Fruit fly (Drosophila melanogaster): Measurements from ENCODE around the gene Klp31E.
A peak's percentile ranks its signal among the peaks of the same experiment; 100 is the strongest.

Klp31E gene

DNA sequence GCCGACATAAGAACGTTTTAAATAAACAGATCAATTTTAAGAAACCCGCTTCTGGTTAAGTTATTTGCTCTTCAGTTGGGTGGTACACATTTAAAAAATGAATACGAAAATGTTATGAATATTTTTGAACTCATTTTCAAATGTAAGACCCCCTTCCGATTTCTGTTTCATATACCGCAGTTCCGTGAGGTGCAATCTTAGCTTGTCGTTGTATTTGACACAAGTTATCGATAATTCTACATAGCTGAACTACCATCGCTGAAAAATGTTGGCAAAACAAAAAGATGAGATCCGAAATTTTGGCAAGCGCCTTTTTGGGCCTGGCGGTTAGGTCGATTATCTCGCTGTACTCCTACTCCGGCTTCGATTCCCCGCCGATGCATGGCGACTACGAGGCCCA is 34.0 kb upstream of the Klp31E start, which contains the start of gene gny (continued):
- no peak for TF ChIP-seq H15 (GFP tag; IDR thresholded peaks at IDR 0.05)
- TF ChIP-seq trh (GFP tag; optimal IDR thresholded peaks at IDR 0.05) = no peak
- no peak for TF ChIP-seq ERR (GFP tag; optimal IDR thresholded peaks at IDR 0.05)
- TF ChIP-seq HmgD (GFP tag; optimal IDR thresholded peaks at IDR 0.05) = peak; percentile 39
- TF ChIP-seq CG17802 (tag; optimal IDR thresholded peaks at IDR 0.05) = peak; percentile 37
- peak; percentile 24 for TF ChIP-seq trem (tag; optimal IDR thresholded peaks at IDR 0.05)
- TF ChIP-seq sens-2 (GFP tag; IDR thresholded peaks at IDR 0.05) = no peak
- peak; percentile 9 for TF ChIP-seq phol (tag; optimal IDR thresholded peaks at IDR 0.05)
- no peak for TF ChIP-seq jigr1 (GFP tag; IDR thresholded peaks at IDR 0.05)
- peak; percentile 15 for TF ChIP-seq Lhr (GFP tag; optimal IDR thresholded peaks at IDR 0.05)
- peak; percentile 26 for TF ChIP-seq Ets97D (GFP tag; optimal IDR thresholded peaks at IDR 0.05)
- TF ChIP-seq Nf-YC (tag; optimal IDR thresholded peaks at IDR 0.05) = no peak
- no peak for TF ChIP-seq dm (GFP tag; optimal IDR thresholded peaks at IDR 0.05)
- TF ChIP-seq sug (tag; optimal IDR thresholded peaks at IDR 0.05) = peak; percentile 70
- peak; percentile 26; the same call in 1 of the 3 replicates for TF ChIP-seq row (GFP tag; IDR thresholded peaks at IDR 0.05)
- no peak for TF ChIP-seq D19A (tag; optimal IDR thresholded peaks at IDR 0.05)
- TF ChIP-seq CG4617 (GFP tag; optimal IDR thresholded peaks at IDR 0.05; ENCODE audit: borderline replicate concordance) = peak; percentile 47
- peak; percentile 82 for TF ChIP-seq Myb (GFP tag; optimal IDR thresholded peaks at IDR 0.05)
- TF ChIP-seq Dp (GFP tag; optimal IDR thresholded peaks at IDR 0.05) = peak; percentile 74
- peak; percentile 32 for TF ChIP-seq HmgZ (tag; optimal IDR thresholded peaks at IDR 0.05)
- TF ChIP-seq pzg (GFP tag; optimal IDR thresholded peaks at IDR 0.05) = peak; percentile 81

DNA sequence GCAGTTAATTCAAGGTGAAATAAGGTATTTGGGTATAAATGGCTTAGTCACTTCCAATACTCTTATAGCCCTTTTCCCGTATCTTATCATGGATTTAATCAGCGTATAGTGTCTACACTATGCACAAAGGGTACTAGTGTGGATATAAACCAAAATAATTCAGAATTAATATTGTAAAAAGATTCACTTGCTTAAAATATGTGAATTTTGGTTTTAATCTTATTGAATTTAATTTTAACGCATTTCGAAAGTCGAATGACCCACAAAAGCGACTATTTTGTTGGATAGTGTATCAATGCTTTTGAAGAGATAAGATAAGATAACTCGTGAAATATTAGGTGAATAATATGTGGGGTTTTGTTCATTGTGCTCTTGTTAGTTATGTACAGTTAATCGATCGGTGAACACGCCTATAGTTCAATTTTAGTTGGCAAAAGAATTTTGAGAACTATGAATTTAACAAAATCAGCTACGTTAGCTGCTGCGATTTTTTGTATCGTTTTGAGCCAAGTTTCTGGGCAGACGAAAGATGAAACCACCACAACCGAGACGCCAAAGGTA is 31.8 kb upstream of the Klp31E start, which contains the start of gene CG5096:
TSS of gene CG5096 (plus strand) at position 374 of the 561 bp plus-strand sequence.
- TF ChIP-seq CHES-1-like (GFP tag; optimal IDR thresholded peaks at IDR 0.05) (peak; percentile 62), CG3726 (GFP tag; IDR thresholded peaks at IDR 0.05) (peak; percentile 48; the same call in 1 of the 3 replicates), fd96Cb (tag; optimal IDR thresholded peaks at IDR 0.05) (peak; percentile 84), zf30C (GFP tag; optimal IDR thresholded peaks at IDR 0.05) (no peak), chn (GFP tag; optimal IDR thresholded peaks at IDR 0.05) (peak; percentile 55), stwl (tag; optimal IDR thresholded peaks at IDR 0.05) (no peak), crp (GFP tag; optimal IDR thresholded peaks at IDR 0.05) (peak in 1 of 2 experiments; percentile 37), gsb (GFP tag; IDR thresholded peaks at IDR 0.05) (peak; percentile 84), CG2116 (GFP tag; optimal IDR thresholded peaks at IDR 0.05) (peak; percentile 49), CG12769 (tag; optimal IDR thresholded peaks at IDR 0.05) (peak; percentile 95), kah (GFP tag; optimal IDR thresholded peaks at IDR 0.05) (peak; percentile 67), aop (GFP tag; IDR thresholded peaks at IDR 0.05) (no peak), vfl (GFP tag; optimal IDR thresholded peaks at IDR 0.05) (peak; percentile 57), ac (GFP tag; optimal IDR thresholded peaks at IDR 0.05) (no peak), CG13775 (GFP tag; optimal IDR thresholded peaks at IDR 0.05) (peak; percentile 70), tx (GFP tag; optimal IDR thresholded peaks at IDR 0.05) (peak; percentile 65), psq (GFP tag; optimal IDR thresholded peaks at IDR 0.05) (peak; percentile 49), Bteb2 (GFP tag; optimal IDR thresholded peaks at IDR 0.05) (peak; percentile 80), CG34376 (GFP tag; optimal IDR thresholded peaks at IDR 0.05) (peak; percentile 83), HLH54F (GFP tag; optimal IDR thresholded peaks at IDR 0.05) (peak; percentile 76), CG8478 (optimal IDR thresholded peaks at IDR 0.05) (no peak), Sry-β (GFP tag; optimal IDR thresholded peaks at IDR 0.05) (peak; percentile 22), Dp (GFP tag; optimal IDR thresholded peaks at IDR 0.05) (no peak), H2.0 (GFP tag; IDR thresholded peaks at IDR 0.05) (peak; percentile 79), CG2712 (tag; optimal IDR thresholded peaks at IDR 0.05) (peak; percentile 90), Gsc (GFP tag; IDR thresholded peaks at IDR 0.05) (no peak), tup (GFP tag; optimal IDR thresholded peaks at IDR 0.05) (peak; percentile 59), CG9817 (tag; optimal IDR thresholded peaks at IDR 0.05) (peak; percentile 85), vvl (GFP tag; IDR thresholded peaks at IDR 0.05) (peak; percentile 94), CG15479 (GFP tag; optimal IDR thresholded peaks at IDR 0.05) (no peak), CG3407 (GFP tag; optimal IDR thresholded peaks at IDR 0.05) (peak; percentile 49)

Data from whole organism, embryonic.